Worm (Caenorhabditis elegans) whole organism, L1 larva: Measurements from ENCODE around the gene acdh-12.
"Not testable (repeated sequence)": the region's sequence is repeated elsewhere in the genome, so short reads cannot be mapped to it uniquely, and the experiment has no call there.

Experiments used
- C16A3.4 ChIP-seq: fragments of 150-350 bp; optimal IDR thresholded peaks from 2 replicates; lab custom pipeline; 2014; ENCODE audit warnings: missing biosample characterization, missing genetic modification characterization
- F16B12.6 ChIP-seq: fragments of 150-350 bp; optimal IDR thresholded peaks from 2 replicates; lab custom pipeline; 2014; ENCODE audit warnings: missing biosample characterization, missing genetic modification characterization
- Y116A8C.19 ChIP-seq: sonication (generic microtip); optimal IDR thresholded peaks from 2 replicates; lab custom pipeline; 2016; ENCODE audit warnings: missing compliant biosample characterization, missing genetic modification characterization, borderline replicate concordance
- aha-1 ChIP-seq: fragments of 150-350 bp; optimal IDR thresholded peaks from 2 replicates; lab custom pipeline; 2014; ENCODE audit warnings: missing biosample characterization, missing genetic modification characterization
- alr-1 ChIP-seq: fragments of 200-800 bp; sonication (Bioruptor generic); optimal IDR thresholded peaks from 2 replicates; lab custom pipeline; 2018; ENCODE audit warnings: borderline replicate concordance, mild to moderate bottlenecking, missing genetic modification characterization, missing compliant biosample characterization
- aly-2 ChIP-seq: fragments of 150-350 bp; optimal IDR thresholded peaks from 2 replicates; lab custom pipeline; 2014; ENCODE audit warnings: missing biosample characterization, missing genetic modification characterization
- ama-1 ChIP-seq: fragments of 150-350 bp; optimal IDR thresholded peaks from 2 replicates; lab custom pipeline; 2014
- blmp-1 ChIP-seq: fragments of 150-350 bp; optimal IDR thresholded peaks from 2 replicates; lab custom pipeline; 2014; ENCODE audit warnings: missing biosample characterization, missing genetic modification characterization
- ceh-63 ChIP-seq: fragments of 200-800 bp; sonication (Bioruptor generic); optimal IDR thresholded peaks from 2 replicates; lab custom pipeline; 2018; ENCODE audit warnings: mild to moderate bottlenecking, missing genetic modification characterization, missing compliant biosample characterization
- ceh-8 ChIP-seq: fragments of 200-800 bp; sonication (Bioruptor generic); optimal IDR thresholded peaks from 2 replicates; lab custom pipeline; 2018; ENCODE audit warnings: mild to moderate bottlenecking, missing genetic modification characterization, moderate library complexity, missing compliant biosample characterization
- ceh-82 ChIP-seq, 3 experiments: fragments of 150-350 bp in 1 of 3; sonication (generic microtip) in 2 of 3; optimal IDR thresholded peaks; 2 replicates each; lab custom pipeline; 2014 to 2017; ENCODE audit warnings: missing biosample characterization in 3 of 3, missing genetic modification characterization in 3 of 3
- dsc-1 ChIP-seq: sonication (generic microtip); optimal IDR thresholded peaks from 2 replicates; lab custom pipeline; 2016; ENCODE audit warnings: mild to moderate bottlenecking, missing genetic modification characterization, missing compliant biosample characterization
- efl-1 ChIP-seq, 4 experiments: fragments of 150-350 bp; optimal IDR thresholded peaks in 3 of 4; peaks in 1 of 4; 1 replicate in 1 of 4; 2 replicates in 3 of 4; lab custom pipeline; 2014; ENCODE audit warnings: missing biosample characterization in 2 of 4, missing genetic modification characterization in 2 of 4, missing genetic modification reagents in 2 of 4
- efl-3 ChIP-seq: fragments of 200-800 bp; sonication (Bioruptor generic); optimal IDR thresholded peaks from 2 replicates; lab custom pipeline; 2018; ENCODE audit warnings: mild to moderate bottlenecking, missing genetic modification characterization, missing compliant biosample characterization
- elt-2 ChIP-seq: sonication (generic microtip); optimal IDR thresholded peaks from 2 replicates; lab custom pipeline; 2016; ENCODE audit warnings: missing genetic modification characterization, mild to moderate bottlenecking, inconsistent platforms, missing compliant biosample characterization, missing genetic modification reagents
- ets-5 ChIP-seq: fragments of 200-800 bp; sonication (Bioruptor generic); IDR thresholded peaks from 2 replicates; pipeline ENCODE4 v1.3.6; 2022; ENCODE audit warnings: missing genetic modification characterization, missing compliant biosample characterization
- fkh-4 ChIP-seq: sonication (generic microtip); optimal IDR thresholded peaks from 2 replicates; lab custom pipeline; 2016; ENCODE audit warnings: missing compliant biosample characterization, missing genetic modification characterization, borderline replicate concordance
- fos-1 ChIP-seq: fragments of 150-350 bp; optimal IDR thresholded peaks from 2 replicates; lab custom pipeline; 2014; ENCODE audit warnings: missing biosample characterization, missing genetic modification characterization
- grh-1 ChIP-seq: fragments of 200-800 bp; sonication (Bioruptor generic); IDR thresholded peaks from 2 replicates; pipeline ENCODE4 v1.3.6; 2022; ENCODE audit warnings: missing genetic modification reagents, missing genetic modification characterization, missing compliant biosample characterization
- hlh-17 ChIP-seq: fragments of 200-800 bp; sonication (Bioruptor generic); optimal IDR thresholded peaks from 2 replicates; lab custom pipeline; 2018; ENCODE audit warnings: missing genetic modification characterization, mild to moderate bottlenecking, missing compliant biosample characterization, moderate library complexity, borderline replicate concordance
- hlh-4 ChIP-seq: sonication (generic microtip); optimal IDR thresholded peaks from 2 replicates; lab custom pipeline; 2016; ENCODE audit warnings: mild to moderate bottlenecking, missing genetic modification characterization, missing compliant biosample characterization
- hpl-2 ChIP-seq: fragments of 150-350 bp; optimal IDR thresholded peaks from 2 replicates; lab custom pipeline; 2014; ENCODE audit warnings: missing biosample characterization, missing genetic modification reagents, missing genetic modification characterization
- jun-1 ChIP-seq: fragments of 150-350 bp; optimal IDR thresholded peaks from 2 replicates; lab custom pipeline; 2014; ENCODE audit warnings: missing biosample characterization, missing genetic modification reagents, missing genetic modification characterization
- lin-13 ChIP-seq: fragments of 150-350 bp; optimal IDR thresholded peaks from 2 replicates; lab custom pipeline; 2014; ENCODE audit warnings: missing biosample characterization, missing genetic modification reagents, missing genetic modification characterization
- lin-35 ChIP-seq, 2 experiments: fragments of 150-350 bp; optimal IDR thresholded peaks; 2 replicates each; lab custom pipeline; 2014; ENCODE audit warnings: missing biosample characterization in 2 of 2, missing genetic modification characterization in 2 of 2, missing genetic modification reagents in 2 of 2
- mab-9 ChIP-seq: fragments of 200-800 bp; sonication (Bioruptor generic); IDR thresholded peaks from 2 replicates; pipeline ENCODE4 v1.3.6; 2022; ENCODE audit warnings: missing genetic modification reagents, missing genetic modification characterization, missing compliant biosample characterization
- mdl-1 ChIP-seq, 2 experiments: fragments of 150-350 bp; optimal IDR thresholded peaks; 2 replicates each; lab custom pipeline; 2014 to 2017; ENCODE audit warnings: missing biosample characterization in 2 of 2, missing genetic modification characterization in 2 of 2, inconsistent platforms in 1 of 2
- mep-1 ChIP-seq: fragments of 150-350 bp; optimal IDR thresholded peaks from 2 replicates; lab custom pipeline; 2014; ENCODE audit warnings: missing biosample characterization, missing genetic modification characterization
- nhr-19 ChIP-seq: fragments of 200-800 bp; sonication (Bioruptor generic); conservative IDR thresholded peaks from 2 replicates; pipeline ENCODE4 v1.3.6; 2022; ENCODE audit warnings: missing genetic modification characterization, missing compliant biosample characterization
- nhr-20 ChIP-seq: sonication (generic microtip); optimal IDR thresholded peaks from 2 replicates; lab custom pipeline; 2016; ENCODE audit warnings: mild to moderate bottlenecking, missing genetic modification characterization, missing compliant biosample characterization
- nhr-237 ChIP-seq: fragments of 150-350 bp; optimal IDR thresholded peaks from 2 replicates; lab custom pipeline; 2014; ENCODE audit warnings: missing biosample characterization, missing genetic modification characterization
- nhr-28 ChIP-seq: fragments of 150-350 bp; optimal IDR thresholded peaks from 2 replicates; lab custom pipeline; 2014; ENCODE audit warnings: missing biosample characterization, missing genetic modification characterization
- nhr-47 ChIP-seq: sonication (generic microtip); optimal IDR thresholded peaks from 2 replicates; lab custom pipeline; 2016; ENCODE audit warnings: mild to moderate bottlenecking, missing genetic modification characterization, moderate library complexity, missing compliant biosample characterization
- nhr-84 ChIP-seq: sonication (generic microtip); optimal IDR thresholded peaks from 2 replicates; lab custom pipeline; 2017; ENCODE audit warnings: missing biosample characterization, missing genetic modification characterization
- nhr-90 ChIP-seq: sonication (generic microtip); optimal IDR thresholded peaks from 2 replicates; lab custom pipeline; 2016; ENCODE audit warnings: mild to moderate bottlenecking, missing genetic modification characterization, missing compliant biosample characterization; ENCODE audit not compliant: poor library complexity
- snpc-4 ChIP-seq: fragments of 150-350 bp; optimal IDR thresholded peaks from 2 replicates; lab custom pipeline; 2014; ENCODE audit warnings: missing biosample characterization, missing genetic modification characterization
- sptf-1 ChIP-seq: fragments of 150-350 bp; optimal IDR thresholded peaks from 2 replicates; lab custom pipeline; 2014; ENCODE audit warnings: missing biosample characterization, missing genetic modification characterization
- sup-37 ChIP-seq: fragments of 200-800 bp; sonication (Bioruptor generic); optimal IDR thresholded peaks from 2 replicates; lab custom pipeline; 2018; ENCODE audit warnings: mild to moderate bottlenecking, missing genetic modification characterization, missing compliant biosample characterization
- tbx-2 ChIP-seq: sonication (generic microtip); optimal IDR thresholded peaks from 2 replicates; lab custom pipeline; 2016; ENCODE audit warnings: missing genetic modification characterization, missing compliant biosample characterization
- unc-130 ChIP-seq: fragments of 150-350 bp; optimal IDR thresholded peaks from 2 replicates; lab custom pipeline; 2017; ENCODE audit warnings: missing biosample characterization, missing genetic modification characterization, inconsistent platforms
- xbp-1 ChIP-seq: sonication (generic microtip); optimal IDR thresholded peaks from 2 replicates; lab custom pipeline; 2016; ENCODE audit warnings: missing genetic modification characterization, missing compliant biosample characterization
- zag-1 ChIP-seq: fragments of 150-350 bp; optimal IDR thresholded peaks from 2 replicates; lab custom pipeline; 2014; ENCODE audit warnings: missing biosample characterization, missing genetic modification characterization
- zip-4 ChIP-seq: fragments of 200-800 bp; sonication (Bioruptor generic); optimal IDR thresholded peaks from 2 replicates; lab custom pipeline; 2018; ENCODE audit warnings: mild to moderate bottlenecking, missing genetic modification characterization, moderate library complexity, missing compliant biosample characterization
- ztf-11 ChIP-seq, 2 experiments: sonication (generic microtip); optimal IDR thresholded peaks; 2 replicates each; lab custom pipeline; 2016 to 2017; ENCODE audit warnings: missing genetic modification characterization in 2 of 2, missing biosample characterization in 1 of 2, missing compliant biosample characterization in 1 of 2
- ztf-4 ChIP-seq: fragments of 150-350 bp; optimal IDR thresholded peaks from 2 replicates; lab custom pipeline; 2014; ENCODE audit warnings: missing biosample characterization, missing genetic modification characterization

Gene acdh-12

ce11 chrII:7155392-7155791, 40.0 kb downstream of the acdh-12 start, which contains the start of gene C27H5.2 (continued):
- TF ChIP-seq efl-3 (GFP tag; lab: Kevin White, UChicago) (no peak), jun-1 (tag; lab: Kevin White, UChicago) (no peak), dsc-1 (tag; lab: Kevin White, UChicago) (no peak), xbp-1 (tag; lab: Kevin White, UChicago) (peak; percentile 12), elt-2 (tag; lab: Kevin White, UChicago) (no peak), mep-1 (tag; lab: Kevin White, UChicago) (peak; percentile 12), zag-1 (tag; lab: Kevin White, UChicago) (no peak), unc-130 (tag; lab: Kevin White, UChicago) (no peak), ztf-4 (tag; lab: Kevin White, UChicago) (no peak), hpl-2 (GFP tag; lab: Kevin White, UChicago) (no peak), blmp-1 (tag; lab: Kevin White, UChicago) (peak; percentile 33), lin-13 (GFP tag; lab: Kevin White, UChicago) (no peak), ama-1 (peak; percentile 26), C16A3.4 (tag; lab: Kevin White, UChicago) (no peak), ceh-82 (tag; optimal IDR thresholded peaks at IDR 0.05; lab: Kevin White, UChicago) (no peak), ets-5 (no peak), mdl-1 (tag; optimal IDR thresholded peaks at IDR 0.05; lab: Kevin White, UChicago) (no peak), nhr-20 (tag; lab: Kevin White, UChicago) (no peak), aha-1 (tag; lab: Kevin White, UChicago) (no peak), hlh-17 (no peak), F16B12.6 (tag; lab: Kevin White, UChicago) (no peak)

DNA sequence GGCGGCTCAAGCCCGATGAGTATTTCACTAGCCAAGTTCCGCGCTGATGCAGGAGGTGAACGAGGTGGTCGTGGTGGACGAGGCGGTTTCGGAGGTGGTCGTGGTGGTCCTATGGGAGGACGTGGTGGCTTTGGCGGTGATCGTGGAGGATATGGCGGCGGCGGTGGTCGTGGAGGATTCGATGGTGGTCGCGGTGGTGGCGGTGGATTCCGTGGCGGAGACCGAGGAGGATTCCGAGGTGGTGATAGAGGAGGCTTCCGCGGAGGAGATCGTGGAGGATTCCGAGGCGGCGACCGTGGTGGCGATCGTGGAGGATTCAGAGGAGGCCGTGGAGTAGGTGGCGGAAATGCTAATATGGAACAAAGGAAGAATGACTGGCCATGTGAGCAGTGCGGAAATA, 40.7 kb downstream of the acdh-12 start:
- TF ChIP-seq fkh-4, result no peak
- peak; percentile 19 for TF ChIP-seq ceh-8 (GFP tag; lab: Kevin White, UChicago)
- no peak for TF ChIP-seq efl-1 (optimal IDR thresholded peaks at IDR 0.05; lab: Kevin White, UChicago)
- TF ChIP-seq efl-1 (GFP tag; optimal IDR thresholded peaks at IDR 0.05 in 1 of 2; lab: Kevin White, UChicago), result peak in 1 of 2 experiments; percentile 28
- TF ChIP-seq, all 84 proteins: peak for 2

ce11 chrII:7153095-7153494, 42.3 kb downstream of the acdh-12 start:
- not testable (repeated sequence) for TF ChIP-seq efl-1 (optimal IDR thresholded peaks at IDR 0.05; lab: Kevin White, UChicago)
- peak in 1 of 2 experiments; percentile 50 for TF ChIP-seq efl-1 (GFP tag; optimal IDR thresholded peaks at IDR 0.05 in 1 of 2; lab: Kevin White, UChicago)

DNA sequence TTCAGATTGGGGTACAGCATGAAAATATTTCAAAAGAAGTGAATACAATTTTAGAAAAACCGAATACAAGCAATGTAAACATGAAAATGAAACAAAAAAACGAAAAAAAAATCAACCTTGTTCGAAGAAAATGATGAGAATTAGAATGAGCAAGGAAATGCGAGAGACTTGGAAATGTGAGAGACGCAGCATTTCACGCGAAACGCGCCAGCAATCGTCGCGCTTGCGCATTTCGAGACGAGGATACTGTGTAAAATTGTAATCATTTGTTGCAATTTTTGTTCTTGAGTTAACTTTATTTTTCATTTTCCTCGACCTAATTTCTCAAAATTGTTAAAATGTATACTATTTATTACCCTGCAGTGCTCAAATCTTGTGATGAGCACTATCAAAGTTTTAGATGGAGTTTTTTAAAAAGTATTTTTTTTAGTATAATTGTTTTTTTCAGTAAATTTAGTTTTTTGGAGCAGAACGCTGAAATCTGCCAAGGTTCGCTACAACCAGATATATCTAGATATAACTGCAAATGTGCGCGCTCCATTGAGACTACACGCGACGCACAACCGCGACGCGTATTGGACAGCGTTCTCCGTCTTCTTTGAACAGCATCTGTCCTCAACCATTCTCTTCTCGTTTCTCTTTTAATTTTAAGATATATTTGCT, 43.3 kb downstream of the acdh-12 start, which contains the start of gene fust-1:
Gene fust-1, plus strand, starts transcription at position 613 of the 663 bp plus-strand sequence.
- peak; percentile 4 for TF ChIP-seq nhr-28 (tag; lab: Kevin White, UChicago)
- TF ChIP-seq nhr-237 (tag; lab: Kevin White, UChicago), result peak; percentile 79
- TF ChIP-seq ama-1, result peak; percentile 89
- TF ChIP-seq ceh-63 (GFP tag; lab: Kevin White, UChicago), result peak; percentile 48
- TF ChIP-seq sup-37 (GFP tag; lab: Kevin White, UChicago), result peak; percentile 90
- TF ChIP-seq fos-1 (tag; lab: Kevin White, UChicago), result peak; percentile 87
- no peak for TF ChIP-seq ets-5
- peak; percentile 88 for TF ChIP-seq zip-4 (GFP tag; lab: Kevin White, UChicago)
- peak; percentile 97 for TF ChIP-seq tbx-2
- TF ChIP-seq hlh-4 (tag; lab: Kevin White, UChicago), result no peak
- no peak for TF ChIP-seq nhr-84 (tag; lab: Kevin White, UChicago)
- peak; percentile 97 for TF ChIP-seq nhr-90 (tag; lab: Kevin White, UChicago)
- peak; percentile 94 for TF ChIP-seq mab-9 (GFP tag; lab: Robert Waterston, UW)
- peak; percentile 70 for TF ChIP-seq efl-3 (GFP tag; lab: Kevin White, UChicago)
- TF ChIP-seq Y116A8C.19 (tag; lab: Kevin White, UChicago), result no peak
- TF ChIP-seq C16A3.4 (tag; lab: Kevin White, UChicago), result peak; percentile 96
- TF ChIP-seq alr-1 (tag; lab: Kevin White, UChicago), result no peak
- TF ChIP-seq ztf-11 (tag; optimal IDR thresholded peaks at IDR 0.05; lab: Kevin White, UChicago), result peak in 1 of 2 experiments; percentile 86
- TF ChIP-seq snpc-4 (tag; lab: Kevin White, UChicago), result peak; percentile 92
- no peak for TF ChIP-seq sptf-1
- TF ChIP-seq nhr-19 (GFP tag; lab: Robert Waterston, UW), result peak; percentile 97
- peak; percentile 94 for TF ChIP-seq aly-2 (tag; lab: Kevin White, UChicago)
- TF ChIP-seq lin-35 (GFP tag; optimal IDR thresholded peaks at IDR 0.05; lab: Kevin White, UChicago), result peak; percentile 90 to 94
- TF ChIP-seq nhr-47 (tag; lab: Kevin White, UChicago), result peak; percentile 98
- TF ChIP-seq grh-1 (GFP tag; lab: Robert Waterston, UW), result peak; percentile 97
- no peak for TF ChIP-seq hlh-17
